Worm (Caenorhabditis elegans) whole organism, L2 larva: ENCODE results near the gene R08C7.4.

Experiments
- C34F6.9 ChIP-seq: fragments of 150-350 bp; optimal IDR thresholded peaks from 2 replicates; lab custom pipeline; 2014; ENCODE audit warnings: missing biosample characterization, missing genetic modification characterization
- F13H6.1 ChIP-seq: sonication (generic microtip); optimal IDR thresholded peaks from 2 replicates; lab custom pipeline; 2016; ENCODE audit warnings: missing genetic modification characterization, missing compliant biosample characterization
- R02D3.7 ChIP-seq: fragments of 150-350 bp; optimal IDR thresholded peaks from 2 replicates; lab custom pipeline; 2014; ENCODE audit warnings: missing biosample characterization, missing genetic modification characterization
- ZK546.5 ChIP-seq: sonication (generic microtip); optimal IDR thresholded peaks from 2 replicates; lab custom pipeline; 2017; ENCODE audit warnings: missing biosample characterization, missing genetic modification characterization
- alr-1 ChIP-seq: fragments of 150-350 bp; optimal IDR thresholded peaks from 2 replicates; lab custom pipeline; 2014; ENCODE audit warnings: missing biosample characterization, missing genetic modification characterization
- aly-2 ChIP-seq: fragments of 150-350 bp; optimal IDR thresholded peaks from 2 replicates; lab custom pipeline; 2014; ENCODE audit warnings: missing biosample characterization, missing genetic modification characterization
- ama-1 ChIP-seq: fragments of 150-350 bp; optimal IDR thresholded peaks from 2 replicates; lab custom pipeline; 2018; ENCODE audit warnings: inconsistent platforms
- ceh-16 ChIP-seq: fragments of 150-350 bp; optimal IDR thresholded peaks from 2 replicates; lab custom pipeline; 2014; ENCODE audit warnings: missing biosample characterization, missing genetic modification characterization
- ceh-82 ChIP-seq: fragments of 150-350 bp; optimal IDR thresholded peaks from 2 replicates; lab custom pipeline; 2014; ENCODE audit warnings: missing biosample characterization, missing genetic modification characterization
- crh-2 ChIP-seq: sonication (generic microtip); optimal IDR thresholded peaks from 2 replicates; lab custom pipeline; 2017; ENCODE audit warnings: missing biosample characterization, missing genetic modification characterization
- dmd-4 ChIP-seq: sonication (generic microtip); optimal IDR thresholded peaks from 2 replicates; lab custom pipeline; 2017; ENCODE audit warnings: missing biosample characterization, missing genetic modification characterization
- egl-27 ChIP-seq: sonication (generic microtip); optimal IDR thresholded peaks from 3 replicates; lab custom pipeline; 2017; ENCODE audit warnings: missing biosample characterization, missing genetic modification reagents, missing genetic modification characterization
- elt-3 ChIP-seq: sonication (generic microtip); optimal IDR thresholded peaks from 2 replicates; lab custom pipeline; 2017; ENCODE audit warnings: missing biosample characterization, missing genetic modification characterization
- fos-1 ChIP-seq: fragments of 150-350 bp; optimal IDR thresholded peaks from 2 replicates; lab custom pipeline; 2014; ENCODE audit warnings: missing biosample characterization, missing genetic modification characterization
- gmeb-1 ChIP-seq: fragments of 150-350 bp; optimal IDR thresholded peaks from 2 replicates; lab custom pipeline; 2014; ENCODE audit warnings: missing biosample characterization, missing genetic modification characterization
- lin-11 ChIP-seq: fragments of 150-350 bp; sonication (generic microtip); optimal IDR thresholded peaks from 2 replicates; lab custom pipeline; 2014; ENCODE audit warnings: missing biosample characterization, missing genetic modification characterization, inconsistent platforms, mixed read lengths
- lin-13 ChIP-seq: fragments of 150-350 bp; optimal IDR thresholded peaks from 2 replicates; lab custom pipeline; 2014; ENCODE audit warnings: missing biosample characterization, missing genetic modification reagents, missing genetic modification characterization
- lin-39 ChIP-seq: fragments of 150-350 bp; optimal IDR thresholded peaks from 2 replicates; lab custom pipeline; 2014; ENCODE audit warnings: missing biosample characterization, missing genetic modification reagents, missing genetic modification characterization
- lsy-2 ChIP-seq, 2 experiments: fragments of 150-350 bp in 1 of 2; sonication (generic microtip) in 1 of 2; optimal IDR thresholded peaks; 2 replicates each; lab custom pipeline; 2014 to 2017; ENCODE audit warnings: missing biosample characterization in 2 of 2, missing genetic modification characterization in 2 of 2
- mab-5 ChIP-seq: fragments of 150-350 bp; optimal IDR thresholded peaks from 2 replicates; lab custom pipeline; 2014; ENCODE audit warnings: missing biosample characterization, missing genetic modification characterization
- mdl-1 ChIP-seq, 2 experiments: fragments of 150-350 bp in 1 of 2; sonication (generic microtip) in 1 of 2; optimal IDR thresholded peaks; 2 replicates each; lab custom pipeline; 2017; ENCODE audit warnings: missing biosample characterization in 2 of 2, missing genetic modification characterization in 2 of 2
- nhr-11 ChIP-seq: fragments of 150-350 bp; optimal IDR thresholded peaks from 2 replicates; lab custom pipeline; 2014; ENCODE audit warnings: missing biosample characterization, missing genetic modification characterization
- nhr-12 ChIP-seq: fragments of 150-350 bp; optimal IDR thresholded peaks from 2 replicates; lab custom pipeline; 2014; ENCODE audit warnings: missing biosample characterization, missing genetic modification characterization
- nhr-129 ChIP-seq: fragments of 150-350 bp; optimal IDR thresholded peaks from 2 replicates; lab custom pipeline; 2014; ENCODE audit warnings: missing biosample characterization, missing genetic modification characterization
- nhr-21 ChIP-seq: fragments of 150-350 bp; optimal IDR thresholded peaks from 2 replicates; lab custom pipeline; 2014; ENCODE audit warnings: missing biosample characterization, missing genetic modification characterization
- nhr-23 ChIP-seq: fragments of 150-350 bp; optimal IDR thresholded peaks from 2 replicates; lab custom pipeline; 2014; ENCODE audit warnings: missing biosample characterization, missing genetic modification reagents, missing genetic modification characterization
- nhr-25 ChIP-seq: fragments of 150-350 bp; sonication (generic microtip); optimal IDR thresholded peaks from 3 replicates; lab custom pipeline; 2014; ENCODE audit warnings: missing biosample characterization, missing genetic modification characterization
- nhr-6 ChIP-seq: fragments of 150-350 bp; optimal IDR thresholded peaks from 2 replicates; lab custom pipeline; 2014; ENCODE audit warnings: missing biosample characterization, missing genetic modification characterization
- nhr-77 ChIP-seq: fragments of 150-350 bp; optimal IDR thresholded peaks from 2 replicates; lab custom pipeline; 2014; ENCODE audit warnings: missing biosample characterization, missing genetic modification characterization
- sem-4 ChIP-seq: fragments of 150-350 bp; optimal IDR thresholded peaks from 2 replicates; lab custom pipeline; 2014; ENCODE audit warnings: missing biosample characterization, missing genetic modification reagents, missing genetic modification characterization
- skn-1 ChIP-seq: sonication (generic microtip); optimal IDR thresholded peaks from 2 replicates; lab custom pipeline; 2017; ENCODE audit warnings: missing biosample characterization, missing genetic modification characterization
- sma-3 ChIP-seq: sonication (generic microtip); optimal IDR thresholded peaks from 2 replicates; lab custom pipeline; 2016; ENCODE audit warnings: missing genetic modification reagents, missing genetic modification characterization, missing compliant biosample characterization
- sma-9 ChIP-seq, 2 experiments: fragments of 150-350 bp in 1 of 2; sonication (generic microtip) in 1 of 2; optimal IDR thresholded peaks; 2 replicates each; lab custom pipeline; 2014 to 2016; ENCODE audit warnings: missing genetic modification characterization in 2 of 2, mild to moderate bottlenecking in 1 of 2, missing biosample characterization in 1 of 2, missing compliant biosample characterization in 1 of 2, missing genetic modification reagents in 1 of 2, moderate library complexity in 1 of 2
- unc-39 ChIP-seq: fragments of 150-350 bp; optimal IDR thresholded peaks from 2 replicates; lab custom pipeline; 2014; ENCODE audit warnings: missing biosample characterization, missing genetic modification characterization
- unc-55 ChIP-seq: fragments of 150-350 bp; sonication (generic microtip); optimal IDR thresholded peaks from 3 replicates; lab custom pipeline; 2014; ENCODE audit warnings: missing biosample characterization, missing genetic modification reagents, missing genetic modification characterization
- unc-62 ChIP-seq: fragments of 150-350 bp; optimal IDR thresholded peaks from 2 replicates; lab custom pipeline; 2014; ENCODE audit warnings: missing biosample characterization, missing genetic modification reagents, missing genetic modification characterization
- zag-1 ChIP-seq: fragments of 150-350 bp; optimal IDR thresholded peaks from 2 replicates; lab custom pipeline; 2014; ENCODE audit warnings: missing biosample characterization, missing genetic modification characterization
- ztf-1 ChIP-seq: fragments of 200-800 bp; sonication (Bioruptor generic); conservative IDR thresholded peaks from 2 replicates; pipeline ENCODE4 v1.3.6; 2022; ENCODE audit warnings: missing genetic modification characterization, missing compliant biosample characterization
- ztf-11 ChIP-seq: sonication (generic microtip); optimal IDR thresholded peaks from 2 replicates; lab custom pipeline; 2017; ENCODE audit warnings: missing biosample characterization, missing genetic modification characterization
- ztf-4 ChIP-seq: fragments of 150-350 bp; optimal IDR thresholded peaks from 2 replicates; lab custom pipeline; 2014; ENCODE audit warnings: missing biosample characterization, missing genetic modification characterization

R08C7.4 gene

ce11 chrIV:4446884-4447283 lies 12.1 kb downstream of the R08C7.4 start:
- no peak for TF ChIP-seq nhr-11 (tag; lab: Kevin White, UChicago)
- TF ChIP-seq lin-13 (GFP tag; lab: Kevin White, UChicago) = peak; percentile 53
- TF ChIP-seq sma-9 (GFP tag; optimal IDR thresholded peaks at IDR 0.05; lab: Kevin White, UChicago) = no peak
- TF ChIP-seq sma-9 (tag; optimal IDR thresholded peaks at IDR 0.05; lab: Kevin White, UChicago) = no peak
- no peak for TF ChIP-seq skn-1
- TF ChIP-seq fos-1 (tag; lab: Kevin White, UChicago) = peak; percentile 85
- TF ChIP-seq zag-1 (tag; lab: Kevin White, UChicago) = no peak
- TF ChIP-seq mab-5 = no peak
- TF ChIP-seq gmeb-1 = peak; percentile 22
- peak; percentile 55 for TF ChIP-seq crh-2
- no peak for TF ChIP-seq ceh-16 (tag; lab: Kevin White, UChicago)
- no peak for TF ChIP-seq elt-3 (tag; lab: Kevin White, UChicago)
- no peak for TF ChIP-seq nhr-12 (tag; lab: Kevin White, UChicago)
- TF ChIP-seq nhr-77 (tag; lab: Kevin White, UChicago) = no peak
- TF ChIP-seq nhr-25 = peak; percentile 8
- TF ChIP-seq lin-39 (tag; lab: Kevin White, UChicago) = no peak
- TF ChIP-seq ZK546.5 = peak; percentile 39
- no peak for TF ChIP-seq ceh-82 (tag; lab: Kevin White, UChicago)
- peak; percentile 44 for TF ChIP-seq ztf-4 (tag; lab: Kevin White, UChicago)
- no peak for TF ChIP-seq dmd-4 (tag; lab: Kevin White, UChicago)
- TF ChIP-seq sma-3 = peak; percentile 38
- TF ChIP-seq unc-39 = no peak
- TF ChIP-seq mdl-1 (tag; optimal IDR thresholded peaks at IDR 0.05; lab: Kevin White, UChicago) = no peak
- TF ChIP-seq lsy-2 (tag; optimal IDR thresholded peaks at IDR 0.05; lab: Kevin White, UChicago) = peak; percentile 25 to 81
- no peak for TF ChIP-seq nhr-21 (tag; lab: Kevin White, UChicago)
- TF ChIP-seq ztf-11 (tag; lab: Kevin White, UChicago) = no peak
- peak; percentile 71 for TF ChIP-seq ama-1 (lab: Kevin White, UChicago)
- TF ChIP-seq lin-11 (tag; lab: Kevin White, UChicago) = no peak
- TF ChIP-seq nhr-23 (tag; lab: Kevin White, UChicago) = no peak
- peak; percentile 73 for TF ChIP-seq nhr-129 (tag; lab: Kevin White, UChicago)
- TF ChIP-seq sem-4 = no peak
- peak; percentile 61 for TF ChIP-seq unc-55 (GFP tag; lab: Kevin White, UChicago)
- TF ChIP-seq C34F6.9 = peak; percentile 53

ce11 chrIV:4447284-4447366 lies 12.3 kb downstream of the R08C7.4 start, which contains the start of gene chat-1:
chat-1 (plus strand) TSS chrIV:4447331.
- TF ChIP-seq ama-1 (lab: Kevin White, UChicago) (no peak), gmeb-1 (no peak), nhr-129 (tag; lab: Kevin White, UChicago) (no peak), sma-9 (GFP tag; optimal IDR thresholded peaks at IDR 0.05; lab: Kevin White, UChicago) (no peak), sma-9 (tag; optimal IDR thresholded peaks at IDR 0.05; lab: Kevin White, UChicago) (no peak), ZK546.5 (no peak), alr-1 (no peak), aly-2 (tag; lab: Kevin White, UChicago) (no peak), nhr-6 (tag; lab: Kevin White, UChicago) (no peak), fos-1 (tag; lab: Kevin White, UChicago) (no peak), ztf-4 (tag; lab: Kevin White, UChicago) (no peak), crh-2 (no peak), unc-62 (GFP tag; lab: Kevin White, UChicago) (no peak)

- TF ChIP-seq F13H6.1 = no peak
- no peak for TF ChIP-seq nhr-25
- no peak for TF ChIP-seq ceh-16 (tag; lab: Kevin White, UChicago)
- TF ChIP-seq aly-2 (tag; lab: Kevin White, UChicago) = no peak
- no peak for TF ChIP-seq R02D3.7 (tag; lab: Kevin White, UChicago)
- TF ChIP-seq sma-3 = no peak
- TF ChIP-seq unc-55 (GFP tag; lab: Kevin White, UChicago) = no peak
These were observed 12.5 kb downstream of the R08C7.4 start for ce11 chrIV:4447367-4447766.

- TF ChIP-seq unc-39 = no peak
- TF ChIP-seq ztf-1 (GFP tag; lab: Robert Waterston, UW) = no peak
- TF ChIP-seq fos-1 (tag; lab: Kevin White, UChicago) = no peak
- no peak for TF ChIP-seq ama-1 (lab: Kevin White, UChicago)
- no peak for TF ChIP-seq egl-27 (tag; lab: Kevin White, UChicago)
- no peak for TF ChIP-seq mdl-1 (tag; optimal IDR thresholded peaks at IDR 0.05; lab: Kevin White, UChicago)
- TF ChIP-seq ztf-4 (tag; lab: Kevin White, UChicago) = no peak
These were observed 13.5 kb downstream of the R08C7.4 start for ce11 chrIV:4448343-4448742.
